Fruit fly (Drosophila melanogaster) whole organism, pupa: Measurements from ENCODE around the gene CG6244.

Source experiments
- CG10348 ChIP-seq: fragments of 200-800 bp; sonication (Bioruptor generic); IDR thresholded peaks from 2 replicates; pipeline ENCODE4 v1.3.6; 2022; ENCODE audit warnings: missing biosample characterization, missing genetic modification characterization
- CG12605 ChIP-seq: fragments of 200-800 bp; sonication (Bioruptor generic); IDR thresholded peaks from 2 replicates; pipeline ENCODE4 v1.3.6; 2022; ENCODE audit warnings: missing biosample characterization, missing genetic modification characterization
- CG13204 ChIP-seq: fragments of 200-800 bp; sonication (Bioruptor generic); optimal IDR thresholded peaks from 2 replicates; lab custom pipeline; 2018; ENCODE audit warnings: missing biosample characterization, mild to moderate bottlenecking, missing genetic modification characterization, moderate library complexity
- CG14655 ChIP-seq: fragments of 200-800 bp; sonication (Bioruptor generic); optimal IDR thresholded peaks from 3 replicates; lab custom pipeline; 2017; ENCODE audit warnings: mild to moderate bottlenecking, missing biosample characterization, missing genetic modification reagents, missing genetic modification characterization
- CG15710 ChIP-seq: fragments of 200-800 bp; sonication (Bioruptor generic); optimal IDR thresholded peaks from 2 replicates; lab custom pipeline; 2018; ENCODE audit warnings: missing biosample characterization, mild to moderate bottlenecking, missing genetic modification characterization, moderate library complexity
- CG17806 ChIP-seq: fragments of 200-800 bp; sonication (Bioruptor generic); optimal IDR thresholded peaks from 2 replicates; lab custom pipeline; 2018; ENCODE audit warnings: missing biosample characterization, mild to moderate bottlenecking, missing genetic modification characterization, moderate library complexity
- CG34367 ChIP-seq: fragments of 200-800 bp; sonication (Bioruptor generic); optimal IDR thresholded peaks from 2 replicates; lab custom pipeline; 2018; ENCODE audit warnings: missing biosample characterization, mild to moderate bottlenecking, missing genetic modification characterization
- CG4496 ChIP-seq: fragments of 200-800 bp; sonication (Bioruptor generic); IDR thresholded peaks from 3 replicates; pipeline ENCODE4 v1.3.6; 2022; ENCODE audit warnings: missing biosample characterization, missing genetic modification characterization
- CG8159 ChIP-seq: fragments of 200-800 bp; sonication (Bioruptor generic); optimal IDR thresholded peaks from 3 replicates; lab custom pipeline; 2018; ENCODE audit warnings: missing biosample characterization, mild to moderate bottlenecking, missing genetic modification characterization, moderate library complexity
- CG8301 ChIP-seq: fragments of 200-800 bp; sonication (Bioruptor generic); optimal IDR thresholded peaks from 2 replicates; lab custom pipeline; 2018; ENCODE audit warnings: missing biosample characterization, mild to moderate bottlenecking, missing genetic modification characterization
- CG9948 ChIP-seq: fragments of 200-800 bp; sonication (Bioruptor generic); optimal IDR thresholded peaks from 2 replicates; lab custom pipeline; 2018; ENCODE audit warnings: missing biosample characterization, mild to moderate bottlenecking, missing genetic modification characterization, moderate library complexity
- D1 ChIP-seq: fragments of 200-800 bp; sonication (Bioruptor generic); optimal IDR thresholded peaks from 2 replicates; lab custom pipeline; 2018; ENCODE audit warnings: missing biosample characterization, mild to moderate bottlenecking, missing genetic modification characterization, moderate library complexity
- EcR ChIP-seq: fragments of 200-800 bp; sonication (Bioruptor generic); optimal IDR thresholded peaks from 3 replicates; lab custom pipeline; 2019; ENCODE audit warnings: missing biosample characterization, missing genetic modification characterization, mild to moderate bottlenecking, moderate library complexity, missing genetic modification reagents
- Ets98B ChIP-seq: fragments of 200-800 bp; sonication (Bioruptor generic); IDR thresholded peaks from 2 replicates; pipeline ENCODE4 v1.3.6; 2022; ENCODE audit warnings: missing biosample characterization, missing genetic modification characterization
- Pif1A ChIP-seq: fragments of 200-800 bp; sonication (Bioruptor generic); optimal IDR thresholded peaks from 3 replicates; lab custom pipeline; 2016; ENCODE audit warnings: missing biosample characterization, missing genetic modification characterization
- Pif1B ChIP-seq: fragments of 200-800 bp; sonication (Bioruptor generic); optimal IDR thresholded peaks from 3 replicates; lab custom pipeline; 2016; ENCODE audit warnings: missing biosample characterization, missing genetic modification characterization
- Snoo ChIP-seq: fragments of 200-800 bp; sonication (Bioruptor generic); optimal IDR thresholded peaks from 3 replicates; lab custom pipeline; 2017; ENCODE audit warnings: missing biosample characterization, mild to moderate bottlenecking, missing genetic modification characterization, inconsistent platforms
- fd96Ca ChIP-seq: fragments of 200-800 bp; sonication (Bioruptor generic); IDR thresholded peaks from 3 replicates; pipeline ENCODE4 v1.3.6; 2022; ENCODE audit warnings: missing biosample characterization, missing genetic modification characterization
- gl ChIP-seq: fragments of 200-800 bp; sonication (Bioruptor generic); optimal IDR thresholded peaks from 2 replicates; lab custom pipeline; 2018; ENCODE audit warnings: missing biosample characterization, mild to moderate bottlenecking, missing genetic modification characterization
- rn ChIP-seq: fragments of 200-800 bp; sonication (Bioruptor generic); IDR thresholded peaks from 2 replicates; pipeline ENCODE4 v1.3.6; 2022; ENCODE audit warnings: missing biosample characterization, missing genetic modification characterization

The CG6244 gene

dm6 chr3L:15771565-15771964 lies 36.6 kb upstream of the CG6244 start:
- TF ChIP-seq CG15710 (tag; lab: Kevin White, UChicago) (no peak), EcR (no peak)

- TF ChIP-seq CG12605, result no peak
Measured at dm6 chr3L:15772239-15772638, 35.9 kb upstream of the CG6244 start.

dm6 chr3L:15775498-15775897 lies 32.6 kb upstream of the CG6244 start:
- peak; percentile 7 for TF ChIP-seq CG8301 (tag; lab: Kevin White, UChicago)
- peak; percentile 25 for TF ChIP-seq CG9948 (tag; lab: Kevin White, UChicago)
- peak; percentile 50 for TF ChIP-seq CG14655
- TF ChIP-seq CG4496, result no peak
- peak; percentile 43 for TF ChIP-seq CG8159 (tag; lab: Kevin White, UChicago)
- TF ChIP-seq Pif1A, result no peak

- no peak for TF ChIP-seq fd96Ca (GFP tag; lab: Robert Waterston, UW)
- TF ChIP-seq, all 21 proteins: peak for 0
Measured at dm6 chr3L:15777383-15777782, 30.7 kb upstream of the CG6244 start.

dm6 chr3L:15777839-15778238 lies 30.3 kb upstream of the CG6244 start:
- TF ChIP-seq gl (tag; lab: Kevin White, UChicago), result no peak
- no peak for TF ChIP-seq CG14655
- TF ChIP-seq rn (GFP tag; lab: Robert Waterston, UW), result no peak
- no peak for TF ChIP-seq Pif1B
- no peak for TF ChIP-seq CG9948 (tag; lab: Kevin White, UChicago)
- TF ChIP-seq CG10348 (GFP tag; lab: Robert Waterston, UW), result no peak
- TF ChIP-seq Pif1A, result no peak
- no peak for TF ChIP-seq D1 (tag; lab: Kevin White, UChicago)
- TF ChIP-seq CG17806 (tag; lab: Kevin White, UChicago), result no peak
- TF ChIP-seq CG15710 (tag; lab: Kevin White, UChicago), result no peak
- no peak for TF ChIP-seq Ets98B (GFP tag; lab: Robert Waterston, UW)
- TF ChIP-seq CG8301 (tag; lab: Kevin White, UChicago), result no peak
- no peak for TF ChIP-seq EcR
- TF ChIP-seq CG4496, result no peak
- no peak for TF ChIP-seq CG34367 (tag; lab: Kevin White, UChicago)

- TF ChIP-seq CG8301 (tag; lab: Kevin White, UChicago) (no peak), CG12605 (no peak), CG34367 (tag; lab: Kevin White, UChicago) (no peak), CG14655 (no peak)
- TF ChIP-seq, all 21 proteins: peak for 0
Measured at dm6 chr3L:15778951-15779350, 29.2 kb upstream of the CG6244 start.

dm6 chr3L:15785368-15785767 lies 22.8 kb upstream of the CG6244 start:
- no peak for TF ChIP-seq CG9948 (tag; lab: Kevin White, UChicago)
- no peak for TF ChIP-seq CG8159 (tag; lab: Kevin White, UChicago)
- no peak for TF ChIP-seq CG13204 (GFP tag; lab: Kevin White, UChicago)

- no peak for TF ChIP-seq CG12605
- TF ChIP-seq CG8159 (tag; lab: Kevin White, UChicago), result peak; percentile 36
- TF ChIP-seq Pif1A, result no peak
- no peak for TF ChIP-seq CG14655
- no peak for TF ChIP-seq Snoo (tag; lab: Kevin White, UChicago)
Measured at dm6 chr3L:15787406-15787805, 20.7 kb upstream of the CG6244 start.

- TF ChIP-seq rn (GFP tag; lab: Robert Waterston, UW) (no peak), CG34367 (tag; lab: Kevin White, UChicago) (no peak), Ets98B (GFP tag; lab: Robert Waterston, UW) (no peak), fd96Ca (GFP tag; lab: Robert Waterston, UW) (no peak), D1 (tag; lab: Kevin White, UChicago) (no peak), CG15710 (tag; lab: Kevin White, UChicago) (no peak), CG12605 (no peak), CG8159 (tag; lab: Kevin White, UChicago) (no peak), gl (tag; lab: Kevin White, UChicago) (no peak), Pif1A (no peak), CG13204 (GFP tag; lab: Kevin White, UChicago) (no peak), Pif1B (no peak), CG8301 (tag; lab: Kevin White, UChicago) (no peak), CG17806 (tag; lab: Kevin White, UChicago) (no peak)
Measured at dm6 chr3L:15791072-15791471, 17.1 kb upstream of the CG6244 start.
